Fruit fly (Drosophila melanogaster): ENCODE results near the gene Rpn5.

Rpn5 gene

dm6 chr3R:5760980-5761379, 28.3 kb upstream of the Rpn5 start:
- no peak for TF ChIP-seq vri (GFP tag; optimal IDR thresholded peaks at IDR 0.05)
- peak; percentile 55 for TF ChIP-seq fkh (GFP tag; optimal IDR thresholded peaks at IDR 0.05)

- TF ChIP-seq Hr4 (GFP tag; optimal IDR thresholded peaks at IDR 0.05), result no peak
- TF ChIP-seq salr (GFP tag; optimal IDR thresholded peaks at IDR 0.05), result no peak
- 0 out of 3 replicates have a peak, but pooled peaks have one; percentile 21 for TF ChIP-seq eg (GFP tag; IDR thresholded peaks at IDR 0.05)
- TF ChIP-seq Hr38 (GFP tag; optimal IDR thresholded peaks at IDR 0.05), result no peak
- TF ChIP-seq CG8319 (GFP tag; optimal IDR thresholded peaks at IDR 0.05), result no peak
These were observed 17.6 kb upstream of the Rpn5 start for dm6 chr3R:5771614-5772202.

- TF ChIP-seq svp (GFP tag) (peak; percentile 20), net (GFP tag; optimal IDR thresholded peaks at IDR 0.05) (no peak), Ets96B (tag; optimal IDR thresholded peaks at IDR 0.05) (no peak), cyc (GFP tag; optimal IDR thresholded peaks at IDR 0.05) (no peak)
These were observed 16.9 kb upstream of the Rpn5 start for dm6 chr3R:5772433-5772832.

- no peak for TF ChIP-seq CG32006 (GFP tag; optimal IDR thresholded peaks at IDR 0.05)
- no peak for TF ChIP-seq ss (GFP tag; optimal IDR thresholded peaks at IDR 0.05)
- peak; percentile 27 for TF ChIP-seq CG34406 (GFP tag; optimal IDR thresholded peaks at IDR 0.05)
- TF ChIP-seq Met (GFP tag; optimal IDR thresholded peaks at IDR 0.05), result peak; percentile 63
- TF ChIP-seq Sox15 (GFP tag; optimal IDR thresholded peaks at IDR 0.05), result no peak
- TF ChIP-seq svp (GFP tag), result no peak
- peak; percentile 47 for TF ChIP-seq Sox102F (GFP tag; optimal IDR thresholded peaks at IDR 0.05)
- peak; percentile 45 for TF ChIP-seq topi (GFP tag; optimal IDR thresholded peaks at IDR 0.05)
- TF ChIP-seq Eip93F (GFP tag; optimal IDR thresholded peaks at IDR 0.05), result no peak
- no peak for TF ChIP-seq CG8119 (GFP tag; IDR thresholded peaks at IDR 0.05)
- no peak for TF ChIP-seq CG6854 (GFP tag; optimal IDR thresholded peaks at IDR 0.05)
- TF ChIP-seq OdsH (GFP tag; optimal IDR thresholded peaks at IDR 0.05), result peak; percentile 43
- no peak for TF ChIP-seq fd85E (GFP tag; optimal IDR thresholded peaks at IDR 0.05)
- TF ChIP-seq Eip75B (GFP tag; optimal IDR thresholded peaks at IDR 0.05), result peak; percentile 40
- no peak for TF ChIP-seq CG6276 (GFP tag; optimal IDR thresholded peaks at IDR 0.05)
- peak; percentile 49 for TF ChIP-seq Ets21C (GFP tag; optimal IDR thresholded peaks at IDR 0.05)
- TF ChIP-seq Ets96B (tag; optimal IDR thresholded peaks at IDR 0.05), result no peak
- no peak for TF ChIP-seq CG10631 (GFP tag; optimal IDR thresholded peaks at IDR 0.05)
- TF ChIP-seq net (GFP tag; optimal IDR thresholded peaks at IDR 0.05), result no peak
- no peak for TF ChIP-seq vri (GFP tag; optimal IDR thresholded peaks at IDR 0.05)
- no peak for TF ChIP-seq spab (GFP tag; optimal IDR thresholded peaks at IDR 0.05)
- TF ChIP-seq Eip78C (GFP tag), result peak; percentile 81
- TF ChIP-seq CG31627 (GFP tag; optimal IDR thresholded peaks at IDR 0.05), result peak; percentile 73
- no peak for TF ChIP-seq CG10669 (GFP tag; optimal IDR thresholded peaks at IDR 0.05)
- peak; percentile 30 for TF ChIP-seq Hr4 (GFP tag; optimal IDR thresholded peaks at IDR 0.05)
- peak; percentile 35 for TF ChIP-seq Sox14 (GFP tag; optimal IDR thresholded peaks at IDR 0.05)
- TF ChIP-seq CG15336 (GFP tag; IDR thresholded peaks at IDR 0.05), result 0 out of 2 replicates have a peak, but pooled peaks have one; percentile 18
- no peak for TF ChIP-seq CG4318 (GFP tag; optimal IDR thresholded peaks at IDR 0.05)
- TF ChIP-seq CG7368 (GFP tag; optimal IDR thresholded peaks at IDR 0.05), result no peak
- TF ChIP-seq CG11762 (GFP tag; optimal IDR thresholded peaks at IDR 0.05; ENCODE audit: insufficient read depth), result no peak
- TF ChIP-seq dsx (GFP tag; optimal IDR thresholded peaks at IDR 0.05; ENCODE audit: poor library complexity, severe bottlenecking), result no peak
- TF ChIP-seq CG3919 (GFP tag; optimal IDR thresholded peaks at IDR 0.05), result peak; percentile 56
- peak; percentile 59 for TF ChIP-seq Hr39 (GFP tag; optimal IDR thresholded peaks at IDR 0.05)
- no peak for TF ChIP-seq fd59A (GFP tag; optimal IDR thresholded peaks at IDR 0.05)
- no peak for TF ChIP-seq dac (GFP tag; optimal IDR thresholded peaks at IDR 0.05)
- TF ChIP-seq CG8632 (GFP tag; optimal IDR thresholded peaks at IDR 0.05), result no peak
- no peak for TF ChIP-seq CG1621 (tag; optimal IDR thresholded peaks at IDR 0.05)
These were observed 10.3 kb upstream of the Rpn5 start, which contains the start of gene jagn for dm6 chr3R:5778731-5779593. Gene jagn, plus strand, starts transcription at chr3R:5779315.
